Worm (Caenorhabditis elegans): Measurements from ENCODE around the gene mans-3.
A peak's percentile ranks its signal among the peaks of the same experiment; 100 is the strongest.

mans-3 gene

ce11 chrX:5151866-5152265, 13.3 kb upstream of the mans-3 start:
- no peak for TF ChIP-seq nhr-28 (tag; optimal IDR thresholded peaks at IDR 0.05)
- TF ChIP-seq ceh-82 (tag; optimal IDR thresholded peaks at IDR 0.05): no peak
- TF ChIP-seq pqm-1 (tag; optimal IDR thresholded peaks at IDR 0.05): no peak
- TF ChIP-seq unc-39 (tag; optimal IDR thresholded peaks at IDR 0.05): no peak
- TF ChIP-seq lin-15B (tag; optimal IDR thresholded peaks at IDR 0.05): no peak
- no peak for TF ChIP-seq fkh-10 (GFP tag; optimal IDR thresholded peaks at IDR 0.05)
- no peak for TF ChIP-seq ama-1 (optimal IDR thresholded peaks at IDR 0.05)
- no peak for TF ChIP-seq nhr-11 (tag; optimal IDR thresholded peaks at IDR 0.05)
- no peak for TF ChIP-seq lin-39 (tag; optimal IDR thresholded peaks at IDR 0.05)
- TF ChIP-seq nhr-12 (tag; optimal IDR thresholded peaks at IDR 0.05): no peak
- no peak for TF ChIP-seq jun-1 (tag; optimal IDR thresholded peaks at IDR 0.05)
- TF ChIP-seq mdl-1 (tag; optimal IDR thresholded peaks at IDR 0.05): no peak
- TF ChIP-seq sea-2 (GFP tag; optimal IDR thresholded peaks at IDR 0.05): no peak
- TF ChIP-seq ztf-4 (tag; optimal IDR thresholded peaks at IDR 0.05): no peak
- no peak for TF ChIP-seq zag-1 (tag; optimal IDR thresholded peaks at IDR 0.05)

- no peak for TF ChIP-seq nhr-11 (tag; optimal IDR thresholded peaks at IDR 0.05)
- TF ChIP-seq snpc-4 (tag; optimal IDR thresholded peaks at IDR 0.05): no peak
- TF ChIP-seq skn-1 (tag; optimal IDR thresholded peaks at IDR 0.05): no peak
- no peak for TF ChIP-seq elt-2 (tag; optimal IDR thresholded peaks at IDR 0.05)
- TF ChIP-seq nhr-23 (tag; optimal IDR thresholded peaks at IDR 0.05): no peak
- TF ChIP-seq lsy-12 (tag; optimal IDR thresholded peaks at IDR 0.05): no peak
- TF ChIP-seq mdl-1 (tag; optimal IDR thresholded peaks at IDR 0.05): no peak
- TF ChIP-seq jun-1 (tag; optimal IDR thresholded peaks at IDR 0.05): no peak
- no peak for TF ChIP-seq daf-12 (tag; optimal IDR thresholded peaks at IDR 0.05)
Measured at ce11 chrX:5152931-5153330, 12.3 kb upstream of the mans-3 start.

- TF ChIP-seq unc-39 (tag; optimal IDR thresholded peaks at IDR 0.05) (no peak), ceh-82 (tag; optimal IDR thresholded peaks at IDR 0.05) (no peak), ZK546.5 (tag; optimal IDR thresholded peaks at IDR 0.05) (no peak), tbx-2 (tag; optimal IDR thresholded peaks at IDR 0.05) (no peak), egl-5 (tag; optimal IDR thresholded peaks at IDR 0.05) (no peak), pha-4 (tag; optimal IDR thresholded peaks at IDR 0.05) (no peak), ztf-11 (tag; optimal IDR thresholded peaks at IDR 0.05) (no peak), snpc-4 (tag; optimal IDR thresholded peaks at IDR 0.05) (no peak), nhr-237 (tag; optimal IDR thresholded peaks at IDR 0.05) (no peak), jun-1 (tag; optimal IDR thresholded peaks at IDR 0.05) (no peak), fkh-2 (tag; optimal IDR thresholded peaks at IDR 0.05) (no peak), hmg-11 (tag; optimal IDR thresholded peaks at IDR 0.05) (no peak), lsy-12 (tag; optimal IDR thresholded peaks at IDR 0.05) (no peak), egl-27 (tag; optimal IDR thresholded peaks at IDR 0.05) (no peak), nhr-28 (tag; optimal IDR thresholded peaks at IDR 0.05) (no peak), sea-2 (GFP tag; optimal IDR thresholded peaks at IDR 0.05) (no peak), nhr-23 (tag; optimal IDR thresholded peaks at IDR 0.05) (no peak), lin-15B (tag; optimal IDR thresholded peaks at IDR 0.05) (no peak), nhr-67 (tag; optimal IDR thresholded peaks at IDR 0.05) (no peak)
Measured at ce11 chrX:5154278-5154677, 10.9 kb upstream of the mans-3 start, which contains the start of gene C31H2.3. Gene C31H2.3 (minus strand): TSS chrX:5154378.

ce11 chrX:5159645-5160044, 5.5 kb upstream of the mans-3 start, which contains the start of gene C31H2.4:
Gene C31H2.4 (minus strand): TSS chrX:5159663.
- no peak for TF ChIP-seq ZK546.5 (tag; optimal IDR thresholded peaks at IDR 0.05)
- no peak for TF ChIP-seq tbx-2 (tag; optimal IDR thresholded peaks at IDR 0.05)
- no peak for TF ChIP-seq jun-1 (tag; optimal IDR thresholded peaks at IDR 0.05)
- TF ChIP-seq unc-39 (tag; optimal IDR thresholded peaks at IDR 0.05): no peak
- TF ChIP-seq nhr-25 (tag; optimal IDR thresholded peaks at IDR 0.05): no peak
- peak; percentile 63 for TF ChIP-seq elt-2 (tag; optimal IDR thresholded peaks at IDR 0.05)
- TF ChIP-seq ceh-9 (tag; optimal IDR thresholded peaks at IDR 0.05): no peak
- no peak for TF ChIP-seq lin-39 (tag; optimal IDR thresholded peaks at IDR 0.05)
- no peak for TF ChIP-seq aly-2 (tag; optimal IDR thresholded peaks at IDR 0.05)
- peak; percentile 16 for TF ChIP-seq pqm-1 (tag; optimal IDR thresholded peaks at IDR 0.05)
- TF ChIP-seq lsy-12 (tag; optimal IDR thresholded peaks at IDR 0.05): no peak

DNA sequence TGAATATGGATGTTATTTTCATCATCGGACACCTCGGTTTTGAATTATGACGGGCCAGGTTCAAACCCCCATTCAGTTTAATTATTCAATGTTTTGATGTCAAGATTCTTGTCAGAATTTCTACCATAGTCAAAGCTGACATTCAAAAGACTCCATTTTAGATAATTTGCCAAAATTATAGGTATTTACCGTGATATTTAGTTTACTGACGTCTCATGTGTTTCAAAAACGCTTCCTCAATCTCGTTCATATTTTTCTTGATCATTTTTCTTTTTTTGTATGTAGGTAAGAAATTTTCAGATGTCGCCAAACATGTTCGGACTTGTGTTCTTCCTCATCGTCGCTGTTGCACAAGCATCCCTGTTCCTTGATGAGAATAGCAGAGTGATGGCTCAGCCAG, 2.4 kb upstream of the mans-3 start, which contains the start of gene EGAP5.1:
Gene EGAP5.1, plus strand, starts transcription at position 301 of the 400 bp plus-strand sequence.
- TF ChIP-seq ceh-16 (tag; optimal IDR thresholded peaks at IDR 0.05) (no peak), elt-1 (tag; optimal IDR thresholded peaks at IDR 0.05) (no peak), jun-1 (tag; optimal IDR thresholded peaks at IDR 0.05) (no peak), ama-1 (optimal IDR thresholded peaks at IDR 0.05) (no peak), eor-1 (tag; optimal IDR thresholded peaks at IDR 0.05) (no peak), ceh-28 (tag; optimal IDR thresholded peaks at IDR 0.05) (no peak), nhr-237 (tag; optimal IDR thresholded peaks at IDR 0.05) (no peak), skn-1 (tag; optimal IDR thresholded peaks at IDR 0.05) (no peak), nhr-12 (tag; optimal IDR thresholded peaks at IDR 0.05) (no peak), pha-4 (tag; optimal IDR thresholded peaks at IDR 0.05) (no peak), zag-1 (tag; optimal IDR thresholded peaks at IDR 0.05) (no peak), ceh-82 (tag; optimal IDR thresholded peaks at IDR 0.05) (no peak), elt-2 (tag; optimal IDR thresholded peaks at IDR 0.05) (no peak), nhr-77 (tag; optimal IDR thresholded peaks at IDR 0.05) (no peak), unc-62 (GFP tag; optimal IDR thresholded peaks at IDR 0.05) (no peak), nhr-11 (tag; optimal IDR thresholded peaks at IDR 0.05) (no peak)
